Worm (Caenorhabditis elegans): ENCODE measurements around the gene C46E10.1.

The C46E10.1 gene

DNA sequence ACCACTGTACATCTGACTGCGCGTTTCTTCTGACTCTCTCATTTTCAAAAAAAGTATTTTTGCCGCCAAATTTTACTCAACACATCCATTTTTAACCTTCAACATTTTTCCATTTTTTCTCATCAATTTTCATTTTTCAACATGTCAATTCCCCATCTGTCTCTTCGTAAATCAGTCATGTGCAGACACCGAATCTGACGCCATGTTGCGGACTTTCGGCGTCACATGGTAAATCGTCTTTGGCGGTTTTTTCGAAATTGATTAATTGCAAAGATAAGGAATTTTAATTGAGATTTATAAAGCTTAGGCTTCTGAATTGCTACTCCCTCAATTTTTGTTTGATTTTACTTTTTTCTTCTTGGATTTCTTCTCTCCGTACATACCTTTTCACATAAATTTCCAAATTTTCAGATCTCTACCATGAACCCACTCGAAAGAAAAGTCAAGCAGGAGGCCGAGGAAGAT, 41.2 kb upstream of the C46E10.1 start, which contains the start of gene F19B10.1 (continued):
- TF ChIP-seq mdt-29 (GFP tag; IDR thresholded peaks at IDR 0.05): no peak
- no peak for TF ChIP-seq attf-4 (tag; optimal IDR thresholded peaks at IDR 0.05)
- TF ChIP-seq lin-1 (GFP tag; IDR thresholded peaks at IDR 0.05): no peak
- no peak for TF ChIP-seq nhr-42 (GFP tag; IDR thresholded peaks at IDR 0.05)
- no peak for TF ChIP-seq lim-7 (GFP tag; IDR thresholded peaks at IDR 0.05)
- no peak for TF ChIP-seq unc-39 (tag; optimal IDR thresholded peaks at IDR 0.05)
- TF ChIP-seq aha-1 (tag): no peak
- no peak for TF ChIP-seq gei-8 (GFP tag; optimal IDR thresholded peaks at IDR 0.05)
- peak; percentile 24; the same call in 1 of the 2 replicates for TF ChIP-seq ceh-20 (GFP tag; IDR thresholded peaks at IDR 0.05)
- TF ChIP-seq dpl-1 (GFP tag; optimal IDR thresholded peaks at IDR 0.05): peak; percentile 93
- TF ChIP-seq hlh-30 (tag; optimal IDR thresholded peaks at IDR 0.05; ENCODE audit: insufficient read depth): peak; percentile 100
- peak in 1 of 2 experiments; percentile 79 for TF ChIP-seq unc-62 (GFP tag; optimal IDR thresholded peaks at IDR 0.05 in 1 of 2)
- TF ChIP-seq unc-62 (tag; optimal IDR thresholded peaks at IDR 0.05): no peak
- TF ChIP-seq pqm-1 (tag; optimal IDR thresholded peaks at IDR 0.05): peak; percentile 3
- no peak for TF ChIP-seq D1046.2 (GFP tag; IDR thresholded peaks at IDR 0.05)
- no peak for TF ChIP-seq arid-1 (GFP tag; conservative IDR thresholded peaks at IDR 0.05)
- TF ChIP-seq R02D3.7 (tag; optimal IDR thresholded peaks at IDR 0.05): peak; percentile 45
- peak; percentile 71 for TF ChIP-seq nhr-28 (tag; optimal IDR thresholded peaks at IDR 0.05)
- peak; percentile 41 for TF ChIP-seq lin-13 (GFP tag; optimal IDR thresholded peaks at IDR 0.05)
- no peak for TF ChIP-seq madf-5 (GFP tag; IDR thresholded peaks at IDR 0.05)

DNA sequence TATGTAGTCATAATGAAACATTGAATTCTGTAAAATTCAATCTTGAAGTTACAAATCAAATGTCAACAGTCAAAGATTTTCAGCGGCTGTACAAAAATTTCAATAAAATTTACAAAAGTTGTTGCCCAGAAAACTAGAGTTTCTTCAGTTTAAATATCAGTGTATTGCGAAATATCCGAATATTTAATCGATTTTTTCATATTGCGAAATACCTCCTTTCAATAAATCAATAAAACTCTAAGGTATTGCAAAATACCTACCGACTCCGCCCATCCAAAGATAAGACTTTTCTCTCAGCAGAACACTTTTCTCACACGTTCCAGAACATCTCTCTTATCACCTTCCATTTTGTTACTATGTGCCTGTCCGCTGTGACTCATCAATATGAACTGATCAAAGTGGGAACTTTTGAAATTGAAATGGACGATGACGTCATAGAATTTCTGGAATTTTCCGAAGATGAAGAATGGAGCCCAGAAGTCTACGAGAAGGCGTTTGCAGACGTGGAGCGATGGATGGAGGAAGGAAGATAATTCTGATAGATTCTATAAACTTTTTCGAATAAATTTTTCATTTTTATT, 39.4 kb upstream of the C46E10.1 start:
- TF ChIP-seq dmd-6 (GFP tag; IDR thresholded peaks at IDR 0.05) (peak; percentile 42; the same call in 1 of the 2 replicates), zip-11 (GFP tag; IDR thresholded peaks at IDR 0.05) (no peak), unc-130 (GFP tag; optimal IDR thresholded peaks at IDR 0.05) (no peak), pqm-1 (tag; optimal IDR thresholded peaks at IDR 0.05) (peak; percentile 5), lin-29 (GFP tag; IDR thresholded peaks at IDR 0.05) (no peak), lin-1 (GFP tag; IDR thresholded peaks at IDR 0.05) (no peak), daf-16 (GFP tag; optimal IDR thresholded peaks at IDR 0.05) (no peak), daf-16 (tag; optimal IDR thresholded peaks at IDR 0.05) (peak; percentile 21), nhr-41 (GFP tag; IDR thresholded peaks at IDR 0.05) (no peak), mxl-3 (GFP tag; optimal IDR thresholded peaks at IDR 0.05) (no peak), ceh-28 (tag; optimal IDR thresholded peaks at IDR 0.05) (peak; percentile 40), tag-97 (GFP tag; IDR thresholded peaks at IDR 0.05) (no peak)

ce11 chrII:3688333-3688732, 35.7 kb upstream of the C46E10.1 start, which contains the start of gene ifas-1:
ifas-1 (minus strand) TSS chrII:3688719.
- TF ChIP-seq R02D3.7 (tag; optimal IDR thresholded peaks at IDR 0.05) (no peak), set-16 (GFP tag; IDR thresholded peaks at IDR 0.05) (peak; percentile 70)

- TF ChIP-seq lin-1 (GFP tag; IDR thresholded peaks at IDR 0.05): no peak
- TF ChIP-seq R02D3.7 (tag; optimal IDR thresholded peaks at IDR 0.05): no peak
- peak; percentile 34 for TF ChIP-seq aha-1 (tag)
- TF ChIP-seq F26F4.8 (GFP tag; conservative IDR thresholded peaks at IDR 0.05): no peak
Observed at ce11 chrII:3690646-3691045, 33.4 kb upstream of the C46E10.1 start, which contains the start of gene srx-101. srx-101 (minus strand) TSS chrII:3690746.

ce11 chrII:3694664-3695063, 29.4 kb upstream of the C46E10.1 start, which contains the start of gene srx-102:
srx-102 (minus strand) TSS chrII:3694764.
- TF ChIP-seq unc-62 (GFP tag; optimal IDR thresholded peaks at IDR 0.05 in 1 of 2) (peak in 1 of 2 experiments; percentile 45), unc-62 (tag; optimal IDR thresholded peaks at IDR 0.05) (no peak), nhr-48 (tag; optimal IDR thresholded peaks at IDR 0.05) (no peak)

Data from whole organism, L4 larva.